Worm (Caenorhabditis elegans) whole organism, early embryonic: ENCODE results near the gene drp-1.

Experiments
- B0310.2 ChIP-seq: sonication (generic microtip); optimal IDR thresholded peaks from 2 replicates; lab custom pipeline; 2016; ENCODE audit warnings: mild to moderate bottlenecking, missing genetic modification characterization, missing compliant biosample characterization
- aly-1 ChIP-seq: sonication (generic microtip); optimal IDR thresholded peaks from 2 replicates; lab custom pipeline; 2016; ENCODE audit warnings: missing genetic modification characterization, missing compliant biosample characterization
- ama-1 ChIP-seq: fragments of 150-350 bp; optimal IDR thresholded peaks from 2 replicates; lab custom pipeline; 2014
- ceh-36 ChIP-seq: sonication (generic microtip); optimal IDR thresholded peaks from 2 replicates; lab custom pipeline; 2016; ENCODE audit warnings: missing genetic modification characterization, inconsistent platforms, missing compliant biosample characterization
- ets-7 ChIP-seq: sonication (generic microtip); optimal IDR thresholded peaks from 2 replicates; lab custom pipeline; 2016; ENCODE audit warnings: missing genotype, missing genetic modification characterization, missing compliant biosample characterization
- flt-1 ChIP-seq: fragments of 200-800 bp; sonication (Bioruptor generic); IDR thresholded peaks from 2 replicates; pipeline ENCODE4 v1.3.6; 2022; ENCODE audit warnings: missing genetic modification characterization, missing compliant biosample characterization
- hmbx-1 ChIP-seq: sonication (generic microtip); optimal IDR thresholded peaks from 2 replicates; lab custom pipeline; 2016; ENCODE audit warnings: mild to moderate bottlenecking, missing genetic modification characterization, missing compliant biosample characterization
- hmg-4 ChIP-seq: fragments of 200-800 bp; sonication (Bioruptor generic); optimal IDR thresholded peaks from 2 replicates; lab custom pipeline; 2018; ENCODE audit warnings: mild to moderate bottlenecking, missing genetic modification characterization, missing compliant biosample characterization
- hnd-1 ChIP-seq: sonication (generic microtip); optimal IDR thresholded peaks from 2 replicates; lab custom pipeline; 2016; ENCODE audit warnings: missing genetic modification characterization, missing compliant biosample characterization
- scrt-1 ChIP-seq: fragments of 200-800 bp; sonication (Bioruptor generic); IDR thresholded peaks from 2 replicates; pipeline ENCODE4 v1.3.6; 2022; ENCODE audit warnings: missing genetic modification characterization, missing compliant biosample characterization
- sea-1 ChIP-seq: fragments of 200-800 bp; sonication (Bioruptor generic); conservative IDR thresholded peaks from 2 replicates; pipeline ENCODE4 v1.3.6; 2022; ENCODE audit warnings: missing genetic modification characterization, missing compliant biosample characterization
- tbx-37 ChIP-seq: fragments of 200-800 bp; sonication (Bioruptor generic); conservative IDR thresholded peaks from 2 replicates; pipeline ENCODE4 v1.3.6; 2022; ENCODE audit warnings: missing genetic modification reagents, missing genetic modification characterization, missing compliant biosample characterization
- tra-4 ChIP-seq: sonication (generic microtip); optimal IDR thresholded peaks from 2 replicates; lab custom pipeline; 2017; ENCODE audit warnings: missing genetic modification characterization, missing compliant biosample characterization

DNA sequence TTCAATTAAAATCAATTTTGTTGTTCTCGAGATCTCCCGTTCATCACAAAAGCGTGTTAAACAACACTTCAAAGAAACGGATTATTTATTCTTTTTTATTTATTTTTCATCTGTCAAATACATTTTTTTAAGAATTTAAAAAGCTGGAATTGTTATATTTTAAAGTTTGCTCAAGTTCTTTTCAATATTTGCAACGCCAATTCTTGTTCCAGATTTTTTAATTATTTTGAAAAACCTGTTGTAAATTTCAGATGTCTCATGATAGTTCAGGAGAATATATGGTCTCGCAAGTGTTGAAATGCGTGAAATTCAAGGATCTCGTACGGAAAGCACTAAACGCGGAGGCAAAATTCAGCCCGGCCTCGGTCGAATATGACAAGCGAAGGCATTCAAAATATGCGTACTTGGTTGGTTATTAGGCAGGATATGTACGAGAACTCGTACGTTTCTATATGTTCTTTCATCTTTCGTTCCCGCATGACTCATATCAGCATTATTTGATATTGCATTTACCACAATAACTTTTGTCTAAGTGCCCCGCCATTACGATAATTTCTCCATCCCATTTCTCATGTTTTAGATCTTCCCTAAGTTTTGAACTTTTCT is 6.4 kb downstream of the drp-1 start, which contains the start of gene cec-6:
- TF ChIP-seq scrt-1 (GFP tag; lab: Robert Waterston, UW) (no peak), hmg-4 (GFP tag; lab: Kevin White, UChicago) (no peak), ceh-36 (tag; lab: Kevin White, UChicago) (no peak), ama-1 (lab: Kevin White, UChicago) (no peak), aly-1 (no peak), ets-7 (tag; lab: Kevin White, UChicago) (no peak), flt-1 (GFP tag; lab: Robert Waterston, UW) (no peak), sea-1 (no peak), tra-4 (tag; lab: Kevin White, UChicago) (no peak), B0310.2 (no peak), tbx-37 (no peak), hnd-1 (tag; lab: Kevin White, UChicago) (no peak), hmbx-1 (tag; lab: Kevin White, UChicago) (no peak)
